Worm (Caenorhabditis elegans) whole organism, late embryonic: Measurements from ENCODE around the gene F13H8.6.

ENCODE experiments used
- ama-1 ChIP-seq: fragments of 150-350 bp; optimal IDR thresholded peaks from 2 replicates; lab custom pipeline; 2014
- ceh-34 ChIP-seq: sonication (generic microtip); optimal IDR thresholded peaks from 2 replicates; lab custom pipeline; 2016; ENCODE audit warnings: mild to moderate bottlenecking, missing genetic modification characterization, missing compliant biosample characterization
- hlh-6 ChIP-seq: sonication (generic microtip); optimal IDR thresholded peaks from 2 replicates; lab custom pipeline; 2016; ENCODE audit warnings: missing genotype, missing genetic modification characterization, missing compliant biosample characterization
- lim-6 ChIP-seq: sonication (generic microtip); optimal IDR thresholded peaks from 2 replicates; lab custom pipeline; 2016; ENCODE audit warnings: missing genetic modification characterization, missing compliant biosample characterization
- pat-9 ChIP-seq: fragments of 200-800 bp; sonication (Bioruptor generic); optimal IDR thresholded peaks from 2 replicates; lab custom pipeline; 2018; ENCODE audit warnings: mild to moderate bottlenecking, missing genetic modification characterization, moderate library complexity, missing compliant biosample characterization
- tbx-7 ChIP-seq: sonication (generic microtip); optimal IDR thresholded peaks from 2 replicates; lab custom pipeline; 2016; ENCODE audit warnings: missing genotype, missing genetic modification characterization, missing compliant biosample characterization

Gene F13H8.6

DNA sequence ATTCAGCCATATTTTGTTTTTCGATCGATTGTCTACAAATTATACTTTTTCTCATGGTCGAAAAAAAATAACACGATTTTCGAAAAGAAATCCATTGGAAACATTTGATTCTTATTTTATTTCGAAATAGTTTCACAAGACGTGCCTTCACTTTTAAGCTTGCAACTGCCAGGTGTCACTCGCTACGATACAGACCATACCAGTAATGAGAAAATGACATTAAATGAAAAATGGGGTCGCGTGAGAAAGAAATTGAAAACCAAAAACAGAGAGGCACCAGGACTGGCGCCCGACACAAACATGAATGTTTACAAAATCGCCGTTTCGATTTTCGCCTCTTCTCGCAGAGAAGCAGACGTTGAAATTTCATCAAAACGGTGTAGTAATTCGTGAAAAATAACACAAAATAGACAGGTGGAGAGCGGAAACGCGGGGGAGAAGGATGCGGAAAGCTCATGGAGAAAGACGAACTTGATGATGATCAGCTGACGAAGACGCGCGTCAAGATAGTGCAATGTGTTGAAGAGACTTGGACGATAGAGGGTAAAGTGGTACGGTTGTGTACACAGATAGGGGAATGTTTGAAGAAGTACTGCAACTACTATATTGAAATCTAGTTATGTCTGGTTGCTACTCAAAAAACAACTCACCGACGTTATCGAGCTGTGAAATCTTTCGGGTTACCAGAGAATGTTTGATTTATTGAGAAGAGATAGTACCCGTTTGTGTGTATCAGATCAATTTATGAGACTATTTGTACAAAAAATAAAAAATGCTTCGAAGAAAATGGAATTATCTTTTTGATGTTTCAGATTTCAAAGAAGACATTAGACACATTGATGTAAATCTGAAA, 50.4 kb downstream of the F13H8.6 start (continued):
- TF ChIP-seq ama-1 = no peak
- no peak for TF ChIP-seq pat-9 (tag; lab: Kevin White, UChicago)
- TF ChIP-seq, all 69 proteins: peak for 4

DNA sequence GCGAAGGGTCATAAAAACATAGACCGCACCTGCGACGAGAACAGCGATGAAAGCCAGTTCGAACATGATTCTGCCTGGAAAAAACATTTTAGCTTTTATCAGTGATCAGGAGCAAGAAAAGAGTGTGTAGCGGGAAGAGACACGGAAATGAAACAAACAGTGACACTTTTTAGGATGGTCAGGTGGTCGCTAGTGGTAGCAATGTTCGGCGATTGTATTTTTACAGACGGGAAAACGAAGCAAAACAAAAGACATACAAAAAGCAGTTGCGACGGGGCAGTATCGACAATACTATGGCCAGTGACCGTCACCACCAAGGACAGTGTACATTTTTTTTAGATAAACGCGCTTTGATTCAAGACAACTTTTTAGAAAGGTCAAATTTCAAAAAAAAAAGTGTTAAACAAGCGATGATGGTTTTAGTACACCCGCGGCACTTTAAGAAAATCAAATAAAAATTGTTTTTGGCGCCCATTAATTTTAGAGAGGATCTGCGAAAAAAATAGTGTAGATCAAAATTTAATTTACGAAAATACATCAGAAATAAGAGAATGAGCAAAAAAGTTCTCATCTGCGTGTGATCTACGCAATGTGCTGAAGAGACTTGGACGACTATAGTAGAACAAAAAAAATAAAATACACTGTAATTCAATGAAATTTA, 51.2 kb downstream of the F13H8.6 start, which contains the start of gene T24H7.9:
T24H7.9 (minus strand) TSS at position 74 of the 661 bp plus-strand sequence.
- no peak for TF ChIP-seq lim-6 (tag; lab: Kevin White, UChicago)
- TF ChIP-seq tbx-7 = no peak
- no peak for TF ChIP-seq hlh-6 (tag; lab: Kevin White, UChicago)
- no peak for TF ChIP-seq ceh-34 (tag; lab: Kevin White, UChicago)
